Fruit fly (Drosophila melanogaster): ENCODE results near the gene CG12268.

The CG12268 gene

dm6 chr3R:23920874-23921539, 27.2 kb downstream of the CG12268 start:
- TF ChIP-seq sv (GFP tag; optimal IDR thresholded peaks at IDR 0.05) (no peak), Myc (optimal IDR thresholded peaks at IDR 0.05) (no peak), foxo (GFP tag; optimal IDR thresholded peaks at IDR 0.05) (peak in 1 of 2 experiments; percentile 9), rgr (GFP tag; optimal IDR thresholded peaks at IDR 0.05) (peak; percentile 57), brk (GFP tag; optimal IDR thresholded peaks at IDR 0.05) (no peak), Dif (GFP tag; optimal IDR thresholded peaks at IDR 0.05; ENCODE audit: partially characterized antibody) (no peak), jim (GFP tag; optimal IDR thresholded peaks at IDR 0.05) (no peak), woc (GFP tag; optimal IDR thresholded peaks at IDR 0.05) (no peak), fru (GFP tag; optimal IDR thresholded peaks at IDR 0.05) (peak; percentile 61), Vsx2 (GFP tag; optimal IDR thresholded peaks at IDR 0.05; ENCODE audit: partially characterized antibody) (no peak), br (GFP tag; optimal IDR thresholded peaks at IDR 0.05) (peak; percentile 66), OdsH (GFP tag; optimal IDR thresholded peaks at IDR 0.05) (peak; percentile 26), lola (GFP tag; optimal IDR thresholded peaks at IDR 0.05) (no peak), Sp1 (GFP tag; optimal IDR thresholded peaks at IDR 0.05) (peak; percentile 44), CG32264 (GFP tag; optimal IDR thresholded peaks at IDR 0.05) (no peak), dl (GFP tag; optimal IDR thresholded peaks at IDR 0.05; ENCODE audit: insufficient read depth in 1 of 2, partially characterized antibody in 2 of 2) (no peak), CG9705 (GFP tag; optimal IDR thresholded peaks at IDR 0.05) (peak; percentile 14), HLH106 (tag; optimal IDR thresholded peaks at IDR 0.05) (peak; percentile 55), h (GFP tag; optimal IDR thresholded peaks at IDR 0.05) (peak; percentile 50), CrebA (GFP tag; optimal IDR thresholded peaks at IDR 0.05; ENCODE audit: borderline replicate concordance) (no peak), Hnf4 (GFP tag; optimal IDR thresholded peaks at IDR 0.05) (peak; percentile 12), Hr78 (GFP tag; optimal IDR thresholded peaks at IDR 0.05) (no peak), dmrt93B (GFP tag; optimal IDR thresholded peaks at IDR 0.05) (peak; percentile 21), ey (GFP tag; optimal IDR thresholded peaks at IDR 0.05) (peak; percentile 51), Jra (GFP tag; optimal IDR thresholded peaks at IDR 0.05) (no peak), N (GFP tag; optimal IDR thresholded peaks at IDR 0.05) (no peak), Rel (GFP tag; optimal IDR thresholded peaks at IDR 0.05) (no peak), Rel (tag; optimal IDR thresholded peaks at IDR 0.05) (peak; percentile 42), dsf (GFP tag; optimal IDR thresholded peaks at IDR 0.05; ENCODE audit: borderline replicate concordance) (no peak), pan (optimal IDR thresholded peaks at IDR 0.05) (no peak), Hr83 (GFP tag; optimal IDR thresholded peaks at IDR 0.05; ENCODE audit: poor library complexity, severe bottlenecking) (no peak), Mio (GFP tag; optimal IDR thresholded peaks at IDR 0.05) (no peak), usp (GFP tag; optimal IDR thresholded peaks at IDR 0.05) (no peak), tai (GFP tag; optimal IDR thresholded peaks at IDR 0.05) (no peak), GATAd (GFP tag; optimal IDR thresholded peaks at IDR 0.05) (no peak), Dfd (GFP tag; optimal IDR thresholded peaks at IDR 0.05) (no peak), sage (GFP tag; optimal IDR thresholded peaks at IDR 0.05) (no peak), psq (GFP tag; optimal IDR thresholded peaks at IDR 0.05) (peak; percentile 4), Abd-B (GFP tag; optimal IDR thresholded peaks at IDR 0.05) (no peak)

- TF ChIP-seq Dfd (GFP tag; optimal IDR thresholded peaks at IDR 0.05) (peak; percentile 95), fru (GFP tag; optimal IDR thresholded peaks at IDR 0.05) (no peak), Sp1 (GFP tag; optimal IDR thresholded peaks at IDR 0.05) (no peak), CrebA (GFP tag; optimal IDR thresholded peaks at IDR 0.05; ENCODE audit: borderline replicate concordance) (no peak), Mio (GFP tag; optimal IDR thresholded peaks at IDR 0.05) (no peak), Rel (GFP tag; optimal IDR thresholded peaks at IDR 0.05) (no peak), Rel (tag; optimal IDR thresholded peaks at IDR 0.05) (no peak)
Measured at dm6 chr3R:23920387-23920786, 27.8 kb downstream of the CG12268 start.

dm6 chr3R:23919366-23919765, 28.9 kb downstream of the CG12268 start:
- TF ChIP-seq CG9705 (GFP tag; optimal IDR thresholded peaks at IDR 0.05) (no peak), rgr (GFP tag; optimal IDR thresholded peaks at IDR 0.05) (peak; percentile 32), tai (GFP tag; optimal IDR thresholded peaks at IDR 0.05) (no peak), ey (GFP tag; optimal IDR thresholded peaks at IDR 0.05) (no peak), lola (GFP tag; optimal IDR thresholded peaks at IDR 0.05) (no peak), Hr83 (GFP tag; optimal IDR thresholded peaks at IDR 0.05; ENCODE audit: poor library complexity, severe bottlenecking) (no peak), psq (GFP tag; optimal IDR thresholded peaks at IDR 0.05) (no peak), Dif (GFP tag; optimal IDR thresholded peaks at IDR 0.05; ENCODE audit: partially characterized antibody) (no peak), OdsH (GFP tag; optimal IDR thresholded peaks at IDR 0.05) (peak; percentile 6), Abd-B (GFP tag; optimal IDR thresholded peaks at IDR 0.05) (no peak), Rel (GFP tag; optimal IDR thresholded peaks at IDR 0.05) (no peak), Rel (tag; optimal IDR thresholded peaks at IDR 0.05) (no peak), sv (GFP tag; optimal IDR thresholded peaks at IDR 0.05) (no peak), usp (GFP tag; optimal IDR thresholded peaks at IDR 0.05) (no peak)
